Worm (Caenorhabditis elegans): ENCODE measurements around the gene dhhc-5.

Gene dhhc-5

DNA sequence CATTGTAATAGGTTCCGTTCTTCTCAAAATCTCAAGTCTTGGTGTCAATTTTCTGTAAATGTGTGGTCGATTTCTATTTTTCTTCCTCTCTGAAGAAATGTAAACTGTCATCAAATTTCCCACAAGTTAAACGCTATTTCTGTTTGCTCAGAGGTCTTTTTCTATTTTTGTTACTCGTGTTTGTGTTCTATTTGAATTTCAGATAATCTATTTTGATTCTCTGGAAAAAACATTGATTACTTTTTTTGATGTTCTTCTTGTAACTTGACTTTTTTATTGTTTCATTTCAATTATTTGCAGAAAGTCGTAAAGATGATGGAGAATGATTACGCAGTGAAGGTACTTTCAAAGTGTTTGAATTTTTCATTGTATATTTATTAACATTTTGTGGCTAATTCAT is 46.4 kb downstream of the dhhc-5 start, which contains the start of gene lim-8:
TSS of gene lim-8 (plus strand) at position 301 of the 400 bp plus-strand sequence.
- TF ChIP-seq lin-39 (tag; optimal IDR thresholded peaks at IDR 0.05), result no peak
- TF ChIP-seq nhr-76 (tag; optimal IDR thresholded peaks at IDR 0.05), result no peak
- TF ChIP-seq unc-62 (GFP tag; optimal IDR thresholded peaks at IDR 0.05 in 1 of 2), result peak in 1 of 2 experiments; percentile 51
- TF ChIP-seq unc-62 (tag; optimal IDR thresholded peaks at IDR 0.05), result no peak
- TF ChIP-seq lin-1 (GFP tag; IDR thresholded peaks at IDR 0.05), result no peak
- no peak for TF ChIP-seq zfp-2 (tag; optimal IDR thresholded peaks at IDR 0.05)

DNA sequence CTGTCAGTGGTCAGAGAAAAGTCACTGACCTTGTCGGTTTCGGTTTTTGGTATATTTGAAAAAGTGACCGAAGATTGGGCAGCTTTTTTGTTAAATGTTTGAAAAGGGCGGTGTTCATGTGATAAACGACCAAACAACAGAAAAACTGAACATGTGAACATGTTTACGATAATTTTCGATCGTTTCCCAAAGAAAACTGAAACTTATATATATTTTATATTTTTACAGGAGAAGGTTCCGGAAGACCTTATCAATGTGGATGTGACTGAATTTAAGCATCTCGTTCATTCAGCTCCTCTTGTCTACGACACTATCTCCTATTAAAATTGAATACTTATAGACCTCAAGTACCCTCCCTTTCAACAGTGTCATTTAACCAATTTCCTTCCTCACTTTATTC is 49.2 kb downstream of the dhhc-5 start:
- TF ChIP-seq fkh-10 (GFP tag; optimal IDR thresholded peaks at IDR 0.05), result no peak
- no peak for TF ChIP-seq F49E8.2 (tag; optimal IDR thresholded peaks at IDR 0.05; ENCODE audit: borderline replicate concordance)
- TF ChIP-seq tag-97 (GFP tag; IDR thresholded peaks at IDR 0.05), result no peak
- TF ChIP-seq nhr-28 (tag; optimal IDR thresholded peaks at IDR 0.05), result peak; percentile 12
- peak; percentile 52 for TF ChIP-seq aha-1 (tag)
- TF ChIP-seq ZK337.2 (GFP tag; IDR thresholded peaks at IDR 0.05), result no peak
- TF ChIP-seq T26A8.4 (GFP tag; IDR thresholded peaks at IDR 0.05), result no peak
- TF ChIP-seq rbr-2 (tag; optimal IDR thresholded peaks at IDR 0.05), result no peak

DNA sequence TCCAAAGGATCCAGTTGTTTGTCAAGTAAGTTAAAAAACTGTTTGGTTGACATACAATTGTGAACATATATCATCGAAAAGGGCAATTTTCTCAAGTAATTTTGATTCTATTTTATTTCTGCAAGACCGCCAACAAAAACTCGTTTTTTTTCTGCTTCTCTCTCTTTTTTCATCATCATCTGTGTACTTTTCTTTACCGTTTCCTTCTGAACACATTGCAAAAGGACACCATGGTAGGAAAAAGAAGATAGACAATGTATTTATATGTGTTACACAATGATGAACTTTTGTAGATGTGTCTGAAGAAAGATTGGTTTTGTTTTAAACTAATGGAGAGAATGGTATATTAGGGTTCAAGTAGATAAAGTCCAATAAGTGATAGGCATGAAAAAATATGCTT is 50.0 kb downstream of the dhhc-5 start:
- TF ChIP-seq nhr-28 (tag; optimal IDR thresholded peaks at IDR 0.05) (peak; percentile 29), aha-1 (tag) (peak; percentile 34), ztf-7 (tag; optimal IDR thresholded peaks at IDR 0.05) (no peak)

DNA sequence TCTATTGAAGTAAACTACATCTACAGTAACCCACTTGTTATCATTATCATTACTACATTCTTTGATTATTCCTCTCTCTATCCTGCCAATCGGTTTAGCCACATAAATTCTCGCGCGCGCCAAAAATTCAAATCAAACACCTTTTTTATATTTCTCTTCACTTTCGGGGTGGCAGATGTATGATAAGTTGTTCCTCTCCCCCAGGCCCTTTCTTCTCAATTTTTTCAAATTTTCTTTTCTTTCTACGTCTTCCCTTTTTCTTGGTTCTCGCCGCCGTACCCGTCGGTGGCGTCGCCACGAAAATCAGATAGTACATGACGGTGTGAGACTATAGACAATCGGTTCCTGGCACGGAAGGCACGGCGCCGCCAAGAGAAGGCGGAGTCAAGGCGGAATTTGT is 50.9 kb downstream of the dhhc-5 start, which contains the start of gene R05H11.2:
TSS of gene R05H11.2 (plus strand) at position 333 of the 400 bp plus-strand sequence.
- TF ChIP-seq unc-62 (GFP tag; optimal IDR thresholded peaks at IDR 0.05 in 1 of 2) (peak in 1 of 2 experiments; percentile 7), unc-62 (tag; optimal IDR thresholded peaks at IDR 0.05) (no peak), nhr-25 (tag; optimal IDR thresholded peaks at IDR 0.05; ENCODE audit: borderline replicate concordance, insufficient read depth) (peak; percentile 58), lir-3 (tag; optimal IDR thresholded peaks at IDR 0.05) (no peak), hif-1 (tag; optimal IDR thresholded peaks at IDR 0.05) (no peak), mdl-1 (tag; optimal IDR thresholded peaks at IDR 0.05) (peak in 1 of 2 experiments; percentile 9), aha-1 (tag) (peak; percentile 74), fos-1 (tag; optimal IDR thresholded peaks at IDR 0.05) (no peak), nhr-28 (tag; optimal IDR thresholded peaks at IDR 0.05) (peak; percentile 56), ama-1 (optimal IDR thresholded peaks at IDR 0.05) (no peak), lsy-2 (tag; optimal IDR thresholded peaks at IDR 0.05) (peak in 1 of 2 experiments; percentile 45), dpl-1 (GFP tag; optimal IDR thresholded peaks at IDR 0.05) (peak; percentile 41), hlh-11 (tag; optimal IDR thresholded peaks at IDR 0.05) (peak; percentile 76)
